Worm (Caenorhabditis elegans): ENCODE measurements around the gene taf-6.1.

taf-6.1 gene

ce11 chrII:1136485-1136884 is 8.7 kb downstream of the taf-6.1 start, which contains the start of gene pod-2:
pod-2 (plus strand) TSS chrII:1136785.
- TF ChIP-seq sdc-2 (tag; optimal IDR thresholded peaks at IDR 0.05) = no peak
- no peak for TF ChIP-seq pqm-1 (tag; optimal IDR thresholded peaks at IDR 0.05)
- TF ChIP-seq ceh-48 (tag; optimal IDR thresholded peaks at IDR 0.05) = no peak
- no peak for TF ChIP-seq lin-11 (tag; optimal IDR thresholded peaks at IDR 0.05)
- TF ChIP-seq rnt-1 (tag; optimal IDR thresholded peaks at IDR 0.05) = no peak
- TF ChIP-seq ets-4 (tag; optimal IDR thresholded peaks at IDR 0.05) = no peak
- no peak for TF ChIP-seq lim-6 (tag; optimal IDR thresholded peaks at IDR 0.05)
- TF ChIP-seq ref-2 (tag; optimal IDR thresholded peaks at IDR 0.05) = no peak
- TF ChIP-seq nhr-11 (tag; optimal IDR thresholded peaks at IDR 0.05) = no peak
- TF ChIP-seq ceh-14 (tag; optimal IDR thresholded peaks at IDR 0.05) = no peak
- no peak for TF ChIP-seq ceh-45 (GFP tag; IDR thresholded peaks at IDR 0.05)
- no peak for TF ChIP-seq npax-4 (tag; optimal IDR thresholded peaks at IDR 0.05)
- TF ChIP-seq pha-4 (tag; optimal IDR thresholded peaks at IDR 0.05) = no peak
- TF ChIP-seq fkh-6 (tag; optimal IDR thresholded peaks at IDR 0.05) = no peak
- no peak for TF ChIP-seq sox-2 (GFP tag; IDR thresholded peaks at IDR 0.05)
- no peak for TF ChIP-seq ceh-18 (tag; optimal IDR thresholded peaks at IDR 0.05)

- peak; percentile 89 for TF ChIP-seq elt-2 (tag; optimal IDR thresholded peaks at IDR 0.05)
- no peak for TF ChIP-seq ets-4 (tag; optimal IDR thresholded peaks at IDR 0.05)
- no peak for TF ChIP-seq madf-2 (tag; optimal IDR thresholded peaks at IDR 0.05)
- TF ChIP-seq unc-3 (GFP tag; conservative IDR thresholded peaks at IDR 0.05) = no peak
- TF ChIP-seq unc-3 (tag; optimal IDR thresholded peaks at IDR 0.05) = no peak
- TF ChIP-seq pros-1 (tag; optimal IDR thresholded peaks at IDR 0.05) = no peak
Observed at ce11 chrII:1138618-1139017, 10.8 kb downstream of the taf-6.1 start.

- no peak for TF ChIP-seq npax-4 (tag; optimal IDR thresholded peaks at IDR 0.05)
- no peak for TF ChIP-seq ref-2 (tag; optimal IDR thresholded peaks at IDR 0.05)
- TF ChIP-seq hlh-6 (tag; optimal IDR thresholded peaks at IDR 0.05) = no peak
- TF ChIP-seq K09A11.1 (tag; optimal IDR thresholded peaks at IDR 0.05; ENCODE audit: insufficient read depth) = no peak
- TF ChIP-seq elt-2 (tag; optimal IDR thresholded peaks at IDR 0.05) = no peak
Observed at ce11 chrII:1140689-1141088, 12.9 kb downstream of the taf-6.1 start, which contains the start of gene W09B6.4. W09B6.4 (minus strand) TSS chrII:1140839.

- no peak for TF ChIP-seq F13H6.1 (tag; optimal IDR thresholded peaks at IDR 0.05)
- TF ChIP-seq hlh-6 (tag; optimal IDR thresholded peaks at IDR 0.05) = peak; percentile 1
Observed at ce11 chrII:1141720-1142574, 14.2 kb downstream of the taf-6.1 start.

- TF ChIP-seq ceh-18 (tag; optimal IDR thresholded peaks at IDR 0.05) = no peak
- TF ChIP-seq unc-55 (GFP tag; optimal IDR thresholded peaks at IDR 0.05) = no peak
- TF ChIP-seq odd-2 (tag; optimal IDR thresholded peaks at IDR 0.05) = no peak
- TF ChIP-seq unc-3 (GFP tag; conservative IDR thresholded peaks at IDR 0.05) = no peak
- TF ChIP-seq unc-3 (tag; optimal IDR thresholded peaks at IDR 0.05) = no peak
- TF ChIP-seq tbx-2 (tag; optimal IDR thresholded peaks at IDR 0.05) = no peak
- no peak for TF ChIP-seq ceh-2 (tag; optimal IDR thresholded peaks at IDR 0.05)
- no peak for TF ChIP-seq ceh-22 (tag; optimal IDR thresholded peaks at IDR 0.05)
- no peak for TF ChIP-seq hlh-30 (tag; optimal IDR thresholded peaks at IDR 0.05; ENCODE audit: insufficient read depth)
- TF ChIP-seq gmeb-2 (tag; optimal IDR thresholded peaks at IDR 0.05) = no peak
- TF ChIP-seq syd-9 (tag; optimal IDR thresholded peaks at IDR 0.05) = no peak
- TF ChIP-seq che-1 (tag; optimal IDR thresholded peaks at IDR 0.05) = no peak
- TF ChIP-seq dve-1 (tag; optimal IDR thresholded peaks at IDR 0.05) = no peak
Observed at ce11 chrII:1143173-1143738, 15.5 kb downstream of the taf-6.1 start.

Measured in whole organism, late embryonic.